Worm (Caenorhabditis elegans) whole organism, midembryonic: ENCODE measurements around the gene R05F9.9.
"Not testable (repeated sequence)": the region's sequence is repeated elsewhere in the genome, so short reads cannot be mapped to it uniquely, and the experiment has no call there.

Source experiments
- T22C8.4 ChIP-seq: fragments of 200-800 bp; sonication (Bioruptor generic); IDR thresholded peaks from 2 replicates; pipeline ENCODE4 v1.3.6; 2022; ENCODE audit warnings: missing genetic modification characterization, missing compliant biosample characterization
- cog-1 ChIP-seq: sonication (generic microtip); optimal IDR thresholded peaks from 2 replicates; lab custom pipeline; 2016; ENCODE audit warnings: missing genetic modification characterization, missing compliant biosample characterization
- flt-1 ChIP-seq: fragments of 200-800 bp; sonication (Bioruptor generic); IDR thresholded peaks from 2 replicates; pipeline ENCODE4 v1.3.6; 2022; ENCODE audit warnings: missing genetic modification characterization, missing compliant biosample characterization
- klf-2 ChIP-seq: fragments of 200-800 bp; sonication (Bioruptor generic); conservative IDR thresholded peaks from 2 replicates; pipeline ENCODE4 v1.3.6; 2022; ENCODE audit warnings: missing genetic modification reagents, missing genetic modification characterization, missing compliant biosample characterization
- med-1 ChIP-seq: sonication (generic microtip); optimal IDR thresholded peaks from 2 replicates; lab custom pipeline; 2017; ENCODE audit warnings: missing genetic modification characterization, mild to moderate bottlenecking, missing compliant biosample characterization, antibody characterized with exemption, missing genetic modification reagents; ENCODE audit not compliant: insufficient read depth
- ref-1 ChIP-seq: fragments of 200-800 bp; sonication (Bioruptor generic); conservative IDR thresholded peaks from 2 replicates; pipeline ENCODE4 v1.3.6; 2022; ENCODE audit warnings: missing genetic modification reagents, missing genetic modification characterization, missing compliant biosample characterization
- tab-1 ChIP-seq: fragments of 200-800 bp; sonication (Bioruptor generic); IDR thresholded peaks from 2 replicates; pipeline ENCODE4 v1.3.6; 2022; ENCODE audit warnings: missing genetic modification characterization, missing compliant biosample characterization
- ztf-23 ChIP-seq: fragments of 200-800 bp; sonication (Bioruptor generic); IDR thresholded peaks from 2 replicates; pipeline ENCODE4 v1.3.6; 2022; ENCODE audit warnings: missing genetic modification reagents, missing genetic modification characterization, missing compliant biosample characterization
- ztf-29 ChIP-seq: fragments of 200-800 bp; sonication (Bioruptor generic); IDR thresholded peaks from 2 replicates; pipeline ENCODE4 v1.3.6; 2022; ENCODE audit warnings: missing genetic modification reagents, missing genetic modification characterization, missing compliant biosample characterization

Gene R05F9.9

ce11 chrII:4863357-4863756 is 38.5 kb downstream of the R05F9.9 start, which contains the start of the genes mpst-4 and F11G11.14:
mpst-4 (minus strand) TSS chrII:4863457.
F11G11.14 (plus strand) TSS chrII:4863681.
- no peak for TF ChIP-seq flt-1 (GFP tag; lab: Robert Waterston, UW)
- TF ChIP-seq T22C8.4 (GFP tag; lab: Robert Waterston, UW) = no peak
- TF ChIP-seq med-1 (GFP tag; lab: Kevin White, UChicago) = no peak
- TF ChIP-seq ztf-29 (GFP tag; lab: Robert Waterston, UW) = no peak
- TF ChIP-seq cog-1 (tag; lab: Kevin White, UChicago) = no peak
- TF ChIP-seq klf-2 (GFP tag; lab: Robert Waterston, UW) = no peak
- TF ChIP-seq ref-1 (GFP tag; lab: Robert Waterston, UW) = no peak

- not testable (repeated sequence) for TF ChIP-seq ztf-29, klf-2, tab-1 (GFP tag; lab: Robert Waterston, UW)
Measured at ce11 chrII:4860260-4860659, 41.6 kb downstream of the R05F9.9 start, which contains the start of the genes nspd-5 and F11G11.4. nspd-5 (minus strand) TSS chrII:4860360. F11G11.4 (plus strand) TSS chrII:4860594.

- TF ChIP-seq med-1 (GFP tag; lab: Kevin White, UChicago) (no peak), klf-2 (GFP tag; lab: Robert Waterston, UW) (no peak), ztf-23 (GFP tag; lab: Robert Waterston, UW) (no peak), flt-1 (GFP tag; lab: Robert Waterston, UW) (no peak), T22C8.4 (GFP tag; lab: Robert Waterston, UW) (no peak), ref-1 (GFP tag; lab: Robert Waterston, UW) (no peak), tab-1 (GFP tag; lab: Robert Waterston, UW) (no peak), ztf-29 (GFP tag; lab: Robert Waterston, UW) (no peak), cog-1 (tag; lab: Kevin White, UChicago) (no peak)
Measured at ce11 chrII:4858906-4859411, 42.9 kb downstream of the R05F9.9 start.

ce11 chrII:4857873-4858364 is 44.0 kb downstream of the R05F9.9 start, which contains the start of gene F11G11.5:
F11G11.5 (plus strand) TSS chrII:4857923.
- TF ChIP-seq cog-1 (tag; lab: Kevin White, UChicago) = no peak
- TF ChIP-seq klf-2 (GFP tag; lab: Robert Waterston, UW) = no peak
- TF ChIP-seq ztf-23 (GFP tag; lab: Robert Waterston, UW) = no peak
- TF ChIP-seq flt-1 (GFP tag; lab: Robert Waterston, UW) = no peak

ce11 chrII:4857086-4857485 is 44.8 kb downstream of the R05F9.9 start:
- 0 out of 2 replicates have a peak, but pooled peaks have one; percentile 13 for TF ChIP-seq T22C8.4 (GFP tag; lab: Robert Waterston, UW)
- no peak for TF ChIP-seq med-1 (GFP tag; lab: Kevin White, UChicago)
- TF ChIP-seq ztf-23 (GFP tag; lab: Robert Waterston, UW) = 0 out of 2 replicates have a peak, but pooled peaks have one; percentile 24
- no peak for TF ChIP-seq tab-1 (GFP tag; lab: Robert Waterston, UW)

ce11 chrII:4856113-4856512 is 45.8 kb downstream of the R05F9.9 start:
- no peak for TF ChIP-seq flt-1 (GFP tag; lab: Robert Waterston, UW)
- no peak for TF ChIP-seq klf-2 (GFP tag; lab: Robert Waterston, UW)
- TF ChIP-seq med-1 (GFP tag; lab: Kevin White, UChicago) = no peak
- no peak for TF ChIP-seq ztf-29 (GFP tag; lab: Robert Waterston, UW)

ce11 chrII:4855489-4855888 is 46.4 kb downstream of the R05F9.9 start:
- TF ChIP-seq ref-1 (GFP tag; lab: Robert Waterston, UW) (no peak), klf-2 (GFP tag; lab: Robert Waterston, UW) (no peak), flt-1 (GFP tag; lab: Robert Waterston, UW) (no peak), cog-1 (tag; lab: Kevin White, UChicago) (no peak), ztf-29 (GFP tag; lab: Robert Waterston, UW) (no peak), ztf-23 (GFP tag; lab: Robert Waterston, UW) (no peak), T22C8.4 (GFP tag; lab: Robert Waterston, UW) (no peak), med-1 (GFP tag; lab: Kevin White, UChicago) (no peak), tab-1 (GFP tag; lab: Robert Waterston, UW) (no peak)

ce11 chrII:4854761-4855160 is 47.1 kb downstream of the R05F9.9 start:
- TF ChIP-seq cog-1 (tag; lab: Kevin White, UChicago) (no peak), ztf-23 (GFP tag; lab: Robert Waterston, UW) (no peak)

- TF ChIP-seq tab-1 (GFP tag; lab: Robert Waterston, UW) (peak; percentile 22; the same call in 1 of the 2 replicates), ztf-23 (GFP tag; lab: Robert Waterston, UW) (peak; percentile 79), ref-1 (GFP tag; lab: Robert Waterston, UW) (no peak), T22C8.4 (GFP tag; lab: Robert Waterston, UW) (peak; percentile 53; the same call in 1 of the 2 replicates), med-1 (GFP tag; lab: Kevin White, UChicago) (peak; percentile 59), ztf-29 (GFP tag; lab: Robert Waterston, UW) (no peak), cog-1 (tag; lab: Kevin White, UChicago) (peak; percentile 54), flt-1 (GFP tag; lab: Robert Waterston, UW) (peak; percentile 65; the same call in 1 of the 2 replicates), klf-2 (GFP tag; lab: Robert Waterston, UW) (no peak; the same call in 1 of the 2 replicates)
Measured at ce11 chrII:4851594-4852106, 50.2 kb downstream of the R05F9.9 start, which contains the start of gene dnj-9. dnj-9 (plus strand) TSS chrII:4852056.
